Worm (Caenorhabditis elegans): ENCODE results near the gene nhr-164.

ce11 chrV:15232200-15232599, 3.4 kb downstream of the nhr-164 start, which contains the start of gene srw-13:
- TF ChIP-seq dao-5 (tag; optimal IDR thresholded peaks at IDR 0.05) (no peak), W03F9.2 (tag; optimal IDR thresholded peaks at IDR 0.05) (no peak), him-1 (tag; optimal IDR thresholded peaks at IDR 0.05) (no peak)

Measured in whole organism, L4/young adult.